Fruit fly (Drosophila melanogaster): ENCODE measurements around the gene Ptp61F.
A peak's percentile ranks its signal among the peaks of the same experiment; 100 is the strongest.

The Ptp61F gene

dm6 chr3L:1349942-1350923, 124.8 kb downstream of the Ptp61F start (continued):
- TF ChIP-seq bbx (GFP tag; IDR thresholded peaks at IDR 0.05; ENCODE audit: partially characterized antibody) (peak; percentile 97), sug (tag; optimal IDR thresholded peaks at IDR 0.05) (peak; percentile 43), Atf-2 (GFP tag; optimal IDR thresholded peaks at IDR 0.05) (no peak), sisA (GFP tag; IDR thresholded peaks at IDR 0.05) (no peak; the same call in 1 of the 2 replicates), tna (GFP tag; IDR thresholded peaks at IDR 0.05; ENCODE audit: partially characterized antibody) (peak; percentile 94), fd64A (GFP tag; optimal IDR thresholded peaks at IDR 0.05) (no peak), Xbp1 (GFP tag; optimal IDR thresholded peaks at IDR 0.05) (peak; percentile 46), CG13424 (tag; optimal IDR thresholded peaks at IDR 0.05) (peak; percentile 43), Dll (GFP tag; IDR thresholded peaks at IDR 0.05; ENCODE audit: partially characterized antibody) (peak; percentile 98), ewg (GFP tag; optimal IDR thresholded peaks at IDR 0.05) (peak; percentile 55), Pdp1 (GFP tag; optimal IDR thresholded peaks at IDR 0.05) (peak; percentile 11 to 25), CG18476 (GFP tag; optimal IDR thresholded peaks at IDR 0.05) (no peak), CG6791 (GFP tag; IDR thresholded peaks at IDR 0.05; ENCODE audit: partially characterized antibody) (peak; percentile 98), Bgb (GFP tag; IDR thresholded peaks at IDR 0.05; ENCODE audit: partially characterized antibody) (peak; percentile 98), odd (GFP tag; optimal IDR thresholded peaks at IDR 0.05) (no peak), Nf-YB (GFP tag; optimal IDR thresholded peaks at IDR 0.05) (peak; percentile 11), Vsx1 (GFP tag; optimal IDR thresholded peaks at IDR 0.05) (no peak), Bteb2 (GFP tag; optimal IDR thresholded peaks at IDR 0.05) (peak; percentile 7), HLH4C (GFP tag; IDR thresholded peaks at IDR 0.05; ENCODE audit: partially characterized antibody) (peak; percentile 97), phol (tag; optimal IDR thresholded peaks at IDR 0.05) (peak; percentile 68), Hmx (GFP tag; optimal IDR thresholded peaks at IDR 0.05) (peak; percentile 12), nau (GFP tag; optimal IDR thresholded peaks at IDR 0.05) (no peak), shn (GFP tag; optimal IDR thresholded peaks at IDR 0.05) (peak; percentile 44)

- TF ChIP-seq Ets65A (GFP tag) = peak; percentile 68
- TF ChIP-seq CG6272 (GFP tag; IDR thresholded peaks at IDR 0.05) = no peak
- no peak for TF ChIP-seq jing (GFP tag; optimal IDR thresholded peaks at IDR 0.05)
- no peak for TF ChIP-seq Gug (GFP tag; IDR thresholded peaks at IDR 0.05)
- no peak for TF ChIP-seq CG9727 (GFP tag; optimal IDR thresholded peaks at IDR 0.05)
- TF ChIP-seq ewg (GFP tag; optimal IDR thresholded peaks at IDR 0.05) = peak; percentile 71
- TF ChIP-seq Stat92E (GFP tag; optimal IDR thresholded peaks at IDR 0.05) = peak in 1 of 3 experiments; percentile 84
- TF ChIP-seq chinmo (GFP tag; IDR thresholded peaks at IDR 0.05; ENCODE audit: partially characterized antibody) = 0 out of 4 replicates have a peak, but pooled peaks have one; percentile 37
- TF ChIP-seq Trl (optimal IDR thresholded peaks at IDR 0.05) = peak; percentile 57 to 65
- TF ChIP-seq Trl (GFP tag; optimal IDR thresholded peaks at IDR 0.05) = no peak
- no peak for TF ChIP-seq CG12071 (GFP tag; optimal IDR thresholded peaks at IDR 0.05)
- TF ChIP-seq HLH4C (GFP tag; IDR thresholded peaks at IDR 0.05; ENCODE audit: partially characterized antibody) = 0 out of 3 replicates have a peak, but pooled peaks have one; percentile 12
- peak; percentile 71 for TF ChIP-seq D (optimal IDR thresholded peaks at IDR 0.05)
- no peak for TF ChIP-seq D (GFP tag; optimal IDR thresholded peaks at IDR 0.05)
- TF ChIP-seq Doc2 (GFP tag; IDR thresholded peaks at IDR 0.05) = no peak
- TF ChIP-seq kni (GFP tag; optimal IDR thresholded peaks at IDR 0.05) = peak; percentile 21
- TF ChIP-seq z (GFP tag; IDR thresholded peaks at IDR 0.05) = peak; percentile 88
- TF ChIP-seq Deaf1 (tag; optimal IDR thresholded peaks at IDR 0.05) = peak; percentile 39
- no peak for TF ChIP-seq nerfin-2 (GFP tag; IDR thresholded peaks at IDR 0.05; ENCODE audit: partially characterized antibody)
- TF ChIP-seq CG5180 (GFP tag; optimal IDR thresholded peaks at IDR 0.05) = no peak
- no peak for TF ChIP-seq fd96Cb (tag; optimal IDR thresholded peaks at IDR 0.05)
- peak; percentile 15 for TF ChIP-seq CG15514 (GFP tag; optimal IDR thresholded peaks at IDR 0.05)
- TF ChIP-seq kay (GFP tag; optimal IDR thresholded peaks at IDR 0.05) = no peak
- TF ChIP-seq Nf-YA (GFP tag; IDR thresholded peaks at IDR 0.05) = no peak
- TF ChIP-seq cad (GFP tag; optimal IDR thresholded peaks at IDR 0.05) = no peak
- 0 out of 3 replicates have a peak, but pooled peaks have one; percentile 2 for TF ChIP-seq ase (GFP tag; IDR thresholded peaks at IDR 0.05)
These were observed 125.7 kb downstream of the Ptp61F start for dm6 chr3L:1349397-1349796.

Data from whole organism, embryonic.